Worm (Caenorhabditis elegans) whole organism, L3 larva: ENCODE measurements around the gene irld-36.

Experiments
- R02D3.7 ChIP-seq: fragments of 150-350 bp; optimal IDR thresholded peaks from 2 replicates; lab custom pipeline; 2014; ENCODE audit warnings: missing biosample characterization, missing genetic modification characterization
- ama-1 ChIP-seq: fragments of 150-350 bp; optimal IDR thresholded peaks from 2 replicates; lab custom pipeline; 2018
- elt-2 ChIP-seq: sonication (generic microtip); optimal IDR thresholded peaks from 2 replicates; lab custom pipeline; 2016; ENCODE audit warnings: missing genetic modification reagents, mild to moderate bottlenecking, missing genetic modification characterization, missing compliant biosample characterization
- lin-39 ChIP-seq: fragments of 150-350 bp; optimal IDR thresholded peaks from 2 replicates; lab custom pipeline; 2018; ENCODE audit warnings: missing biosample characterization, missing genetic modification reagents, missing genetic modification characterization
- nhr-11 ChIP-seq: fragments of 150-350 bp; optimal IDR thresholded peaks from 2 replicates; lab custom pipeline; 2014; ENCODE audit warnings: missing biosample characterization, missing genetic modification characterization
- nhr-23 ChIP-seq: fragments of 150-350 bp; optimal IDR thresholded peaks from 2 replicates; lab custom pipeline; 2014; ENCODE audit warnings: missing biosample characterization, missing genetic modification reagents, missing genetic modification characterization
- nhr-76 ChIP-seq: fragments of 150-350 bp; sonication (generic microtip); optimal IDR thresholded peaks from 5 replicates; lab custom pipeline; 2014; ENCODE audit warnings: missing biosample characterization, missing genetic modification characterization
- nhr-77 ChIP-seq: fragments of 150-350 bp; optimal IDR thresholded peaks from 2 replicates; lab custom pipeline; 2014; ENCODE audit warnings: missing biosample characterization, missing genetic modification characterization
- pha-4 ChIP-seq: fragments of 150-350 bp; optimal IDR thresholded peaks from 2 replicates; lab custom pipeline; 2014; ENCODE audit warnings: missing biosample characterization, missing genetic modification reagents, missing genetic modification characterization
- pqm-1 ChIP-seq: fragments of 150-350 bp; optimal IDR thresholded peaks from 2 replicates; lab custom pipeline; 2017; ENCODE audit warnings: missing biosample characterization, missing genetic modification characterization, inconsistent platforms
- snpc-4 ChIP-seq: fragments of 150-350 bp; optimal IDR thresholded peaks from 2 replicates; lab custom pipeline; 2014; ENCODE audit warnings: missing biosample characterization, missing genetic modification characterization
- unc-39 ChIP-seq: sonication (generic microtip); optimal IDR thresholded peaks from 4 replicates; lab custom pipeline; 2017; ENCODE audit warnings: missing biosample characterization, missing genetic modification characterization

ce11 chrII:1657202-1657601 is 22.0 kb upstream of the irld-36 start, which contains the start of gene ZC204.12:
- TF ChIP-seq nhr-77 (tag; lab: Kevin White, UChicago) (no peak), nhr-11 (tag; lab: Kevin White, UChicago) (no peak), lin-39 (no peak), nhr-76 (no peak), elt-2 (tag; lab: Kevin White, UChicago) (no peak), unc-39 (tag; lab: Kevin White, UChicago) (no peak), pha-4 (tag; lab: Kevin White, UChicago) (no peak), nhr-23 (tag; lab: Kevin White, UChicago) (no peak), ama-1 (lab: Kevin White, UChicago) (no peak), snpc-4 (no peak), pqm-1 (tag; lab: Kevin White, UChicago) (no peak), R02D3.7 (tag; lab: Kevin White, UChicago) (no peak)
